Fruit fly (Drosophila melanogaster) whole organism, embryonic: ENCODE measurements around the gene CG44142.

Experiments used
- Atf3 ChIP-seq: fragments of 200-800 bp; sonication (Bioruptor generic); optimal IDR thresholded peaks from 3 replicates; lab custom pipeline; 2016; ENCODE audit warnings: missing biosample characterization, missing genetic modification characterization
- B-H1 ChIP-seq: fragments of 200-800 bp; sonication (Bioruptor generic); IDR thresholded peaks from 3 replicates; pipeline ENCODE4 v1.3.6; 2022; ENCODE audit warnings: missing biosample characterization, missing genetic modification characterization
- Bdp1 ChIP-seq: fragments of 200-800 bp; sonication (Bioruptor generic); optimal IDR thresholded peaks from 3 replicates; lab custom pipeline; 2016; ENCODE audit warnings: missing biosample characterization, missing genetic modification characterization
- CG10147 ChIP-seq: fragments of 200-800 bp; sonication (Bioruptor generic); optimal IDR thresholded peaks from 2 replicates; lab custom pipeline; 2019; ENCODE audit warnings: missing biosample characterization, mild to moderate bottlenecking, missing genetic modification characterization, moderate library complexity
- CG10267 ChIP-seq: fragments of 200-800 bp; sonication (Bioruptor generic); optimal IDR thresholded peaks from 2 replicates; lab custom pipeline; 2018; ENCODE audit warnings: missing biosample characterization, mild to moderate bottlenecking, missing genetic modification characterization, moderate library complexity
- CG14860 ChIP-seq: fragments of 200-800 bp; sonication (Bioruptor generic); IDR thresholded peaks from 3 replicates; pipeline ENCODE4 v1.3.6; 2022; ENCODE audit warnings: missing biosample characterization, missing genetic modification characterization; ENCODE audit not compliant: partially characterized antibody
- CG1529 ChIP-seq: fragments of 200-800 bp; sonication (Bioruptor generic); optimal IDR thresholded peaks from 3 replicates; lab custom pipeline; 2018; ENCODE audit warnings: missing biosample characterization, missing genetic modification characterization
- CG1603 ChIP-seq: fragments of 200-800 bp; sonication (Bioruptor generic); optimal IDR thresholded peaks from 2 replicates; lab custom pipeline; 2019; ENCODE audit warnings: missing biosample characterization, mild to moderate bottlenecking, missing genetic modification characterization, moderate library complexity
- CG16815 ChIP-seq: fragments of 200-800 bp; sonication (Bioruptor generic); optimal IDR thresholded peaks from 3 replicates; lab custom pipeline; 2017; ENCODE audit warnings: missing biosample characterization, mild to moderate bottlenecking, missing genetic modification characterization
- CG17186 ChIP-seq: fragments of 200-800 bp; sonication (Bioruptor generic); optimal IDR thresholded peaks from 3 replicates; lab custom pipeline; 2017; ENCODE audit warnings: missing biosample characterization, missing genetic modification reagents, missing genetic modification characterization
- CG17328 ChIP-seq: fragments of 200-800 bp; sonication (Bioruptor generic); IDR thresholded peaks from 2 replicates; pipeline ENCODE4 v1.3.6; 2022; ENCODE audit warnings: missing biosample characterization, missing genetic modification characterization
- CG17385 ChIP-seq: fragments of 200-800 bp; sonication (Bioruptor generic); optimal IDR thresholded peaks from 3 replicates; lab custom pipeline; 2018; ENCODE audit warnings: missing biosample characterization, mild to moderate bottlenecking, missing genetic modification characterization
- CG17802 ChIP-seq: fragments of 200-800 bp; sonication (Bioruptor generic); optimal IDR thresholded peaks from 2 replicates; lab custom pipeline; 2018; ENCODE audit warnings: missing biosample characterization, mild to moderate bottlenecking, missing genetic modification characterization, moderate library complexity
- CG18262 ChIP-seq: fragments of 200-800 bp; optimal IDR thresholded peaks from 3 replicates; lab custom pipeline; 2019; ENCODE audit warnings: missing biosample characterization, mild to moderate bottlenecking, missing genetic modification characterization, moderate library complexity
- CG30020 ChIP-seq: fragments of 200-800 bp; optimal IDR thresholded peaks from 2 replicates; lab custom pipeline; 2019; ENCODE audit warnings: missing biosample characterization, mild to moderate bottlenecking, missing genetic modification characterization, moderate library complexity
- CG3065 ChIP-seq: fragments of 200-800 bp; sonication (Bioruptor generic); optimal IDR thresholded peaks from 2 replicates; lab custom pipeline; 2016; ENCODE audit warnings: missing biosample characterization, missing genetic modification characterization
- CG32532 ChIP-seq: fragments of 200-800 bp; sonication (Bioruptor generic); IDR thresholded peaks from 2 replicates; pipeline ENCODE4 v1.3.6; 2022; ENCODE audit warnings: missing biosample characterization, missing genetic modification characterization
- CG3838 ChIP-seq: fragments of 200-800 bp; sonication (Bioruptor generic); optimal IDR thresholded peaks from 3 replicates; lab custom pipeline; 2016; ENCODE audit warnings: missing biosample characterization, missing genetic modification characterization
- CG4730 ChIP-seq: fragments of 200-800 bp; sonication (Bioruptor generic); IDR thresholded peaks from 2 replicates; pipeline ENCODE4 v1.3.6; 2022; ENCODE audit warnings: missing biosample characterization, missing genetic modification characterization
- CG5953 ChIP-seq: fragments of 200-800 bp; sonication (Bioruptor generic); IDR thresholded peaks from 2 replicates; pipeline ENCODE4 v1.3.6; 2022; ENCODE audit warnings: missing biosample characterization, missing genetic modification characterization
- CG7556 ChIP-seq: fragments of 200-800 bp; sonication (Bioruptor generic); optimal IDR thresholded peaks from 2 replicates; lab custom pipeline; 2017; ENCODE audit warnings: missing biosample characterization, mild to moderate bottlenecking, missing genetic modification characterization
- CG8281 ChIP-seq: fragments of 200-800 bp; sonication (Bioruptor generic); optimal IDR thresholded peaks from 2 replicates; lab custom pipeline; 2018; ENCODE audit warnings: missing biosample characterization, mild to moderate bottlenecking, missing genetic modification characterization, moderate library complexity
- CG9215 ChIP-seq: fragments of 200-800 bp; sonication (Bioruptor generic); IDR thresholded peaks from 2 replicates; pipeline ENCODE4 v1.3.6; 2022; ENCODE audit warnings: missing biosample characterization, missing genetic modification characterization
- CG9932 ChIP-seq: fragments of 200-800 bp; sonication (Bioruptor generic); IDR thresholded peaks from 2 replicates; pipeline ENCODE4 v1.3.6; 2022; ENCODE audit warnings: missing biosample characterization, missing genetic modification characterization
- E2f2 ChIP-seq: fragments of 200-800 bp; sonication (Bioruptor generic); IDR thresholded peaks from 2 replicates; pipeline ENCODE4 v1.3.6; 2022; ENCODE audit warnings: missing biosample characterization, missing genetic modification characterization
- Ets97D ChIP-seq: fragments of 200-800 bp; sonication (Bioruptor generic); optimal IDR thresholded peaks from 3 replicates; lab custom pipeline; 2016; ENCODE audit warnings: missing biosample characterization, missing genetic modification characterization
- HLH54F ChIP-seq: fragments of 200-800 bp; sonication (Bioruptor generic); optimal IDR thresholded peaks from 3 replicates; lab custom pipeline; 2016; ENCODE audit warnings: missing biosample characterization, missing genetic modification characterization
- Hey ChIP-seq: fragments of 200-800 bp; sonication (Bioruptor generic); optimal IDR thresholded peaks from 3 replicates; lab custom pipeline; 2018; ENCODE audit warnings: missing biosample characterization, mild to moderate bottlenecking, missing genetic modification characterization
- Kr ChIP-seq: fragments of 200-800 bp; sonication (Bioruptor generic); optimal IDR thresholded peaks from 2 replicates; lab custom pipeline; 2017; ENCODE audit warnings: missing biosample characterization, mild to moderate bottlenecking, missing genetic modification characterization
- Meics ChIP-seq: fragments of 200-800 bp; sonication (Bioruptor generic); optimal IDR thresholded peaks from 2 replicates; lab custom pipeline; 2017; ENCODE audit warnings: missing biosample characterization, mild to moderate bottlenecking, missing genetic modification characterization
- Optix ChIP-seq: fragments of 200-800 bp; sonication (Bioruptor generic); IDR thresholded peaks from 3 replicates; pipeline ENCODE4 v1.3.6; 2022; ENCODE audit warnings: missing biosample characterization, missing genetic modification characterization
- Pdp1 ChIP-seq, 2 experiments: fragments of 200-800 bp; sonication (Bioruptor generic); optimal IDR thresholded peaks; 3 replicates each; lab custom pipeline; 2016; ENCODE audit warnings: missing biosample characterization in 2 of 2, missing genetic modification characterization in 2 of 2, mild to moderate bottlenecking in 1 of 2, moderate library complexity in 1 of 2
- Sin3A ChIP-seq: fragments of >200 bp; optimal IDR thresholded peaks from 2 replicates; lab custom pipeline; 2018
- Six4 ChIP-seq: fragments of 200-800 bp; sonication (Bioruptor generic); optimal IDR thresholded peaks from 2 replicates; lab custom pipeline; 2016; ENCODE audit warnings: missing biosample characterization, missing genetic modification characterization
- ci ChIP-seq: fragments of 200-800 bp; sonication (Bioruptor generic); IDR thresholded peaks from 3 replicates; pipeline ENCODE4 v1.3.6; 2022; ENCODE audit warnings: missing biosample characterization, missing genetic modification characterization
- croc ChIP-seq: fragments of 200-800 bp; sonication (Bioruptor generic); conservative IDR thresholded peaks from 3 replicates; pipeline ENCODE4 v1.3.6; 2022; ENCODE audit warnings: missing biosample characterization, missing genetic modification characterization
- fd96Cb ChIP-seq: fragments of 200-800 bp; sonication (Bioruptor generic); optimal IDR thresholded peaks from 2 replicates; lab custom pipeline; 2018; ENCODE audit warnings: missing biosample characterization, mild to moderate bottlenecking, missing genetic modification characterization, moderate library complexity
- gcm2 ChIP-seq: fragments of 200-800 bp; sonication (Bioruptor generic); optimal IDR thresholded peaks from 2 replicates; lab custom pipeline; 2016; ENCODE audit warnings: missing biosample characterization, missing genetic modification characterization
- gfzf ChIP-seq: fragments of 200-800 bp; sonication (Bioruptor generic); optimal IDR thresholded peaks from 2 replicates; lab custom pipeline; 2016; ENCODE audit warnings: missing biosample characterization, mild to moderate bottlenecking, missing genetic modification characterization, moderate library complexity
- hb ChIP-seq: fragments of 200-800 bp; sonication (Bioruptor generic); IDR thresholded peaks from 3 replicates; pipeline ENCODE4 v1.3.6; 2022; ENCODE audit warnings: missing biosample characterization, missing genetic modification characterization; ENCODE audit not compliant: partially characterized antibody
- hkb ChIP-seq, 2 experiments: fragments of 200-800 bp in 1 of 2; fragments of >200 bp in 1 of 2; sonication (Bioruptor generic) in 1 of 2; IDR thresholded peaks in 1 of 2; optimal IDR thresholded peaks in 1 of 2; 2 replicates each; pipeline versions ENCODE4 v1.3.6 to Lab custom; 2017 to 2022; ENCODE audit warnings: missing biosample characterization in 1 of 2, missing genetic modification characterization in 1 of 2
- knrl ChIP-seq: fragments of 200-800 bp; sonication (Bioruptor generic); IDR thresholded peaks from 3 replicates; pipeline ENCODE4 v1.3.6; 2022; ENCODE audit warnings: missing biosample characterization, missing genetic modification characterization; ENCODE audit not compliant: partially characterized antibody
- otp ChIP-seq: fragments of 200-800 bp; sonication (Bioruptor generic); IDR thresholded peaks from 3 replicates; pipeline ENCODE4, ENCODE4 v1.3.6; 2022; ENCODE audit warnings: missing biosample characterization, missing genetic modification characterization
- p53 ChIP-seq: fragments of 200-800 bp; sonication (Bioruptor generic); optimal IDR thresholded peaks from 2 replicates; lab custom pipeline; 2016; ENCODE audit warnings: missing biosample characterization, missing genetic modification characterization
- rib ChIP-seq: fragments of 200-800 bp; sonication (Bioruptor generic); IDR thresholded peaks from 2 replicates; pipeline ENCODE4 v1.3.6; 2022; ENCODE audit warnings: missing biosample characterization, missing genetic modification characterization
- schlank ChIP-seq: fragments of 200-800 bp; sonication (Bioruptor generic); optimal IDR thresholded peaks from 2 replicates; lab custom pipeline; 2018; ENCODE audit warnings: missing biosample characterization, mild to moderate bottlenecking, missing genetic modification characterization
- slbo ChIP-seq: fragments of 200-800 bp; sonication (Bioruptor generic); IDR thresholded peaks from 2 replicates; pipeline ENCODE4 v1.3.6; 2022; ENCODE audit warnings: missing biosample characterization, missing genetic modification characterization
- stc ChIP-seq: fragments of 200-800 bp; sonication (Bioruptor generic); IDR thresholded peaks from 2 replicates; pipeline ENCODE4 v1.3.6; 2022; ENCODE audit warnings: missing biosample characterization, missing genetic modification characterization
- tap ChIP-seq: fragments of 200-800 bp; optimal IDR thresholded peaks from 3 replicates; lab custom pipeline; 2019; ENCODE audit warnings: missing biosample characterization, mild to moderate bottlenecking, missing genetic modification characterization, moderate library complexity
- tin ChIP-seq: fragments of 200-800 bp; sonication (Bioruptor generic); optimal IDR thresholded peaks from 3 replicates; lab custom pipeline; 2016; ENCODE audit warnings: missing biosample characterization, missing genetic modification characterization
- zen ChIP-seq: fragments of 200-800 bp; sonication (Bioruptor generic); optimal IDR thresholded peaks from 3 replicates; lab custom pipeline; 2018; ENCODE audit warnings: missing biosample characterization, mild to moderate bottlenecking, missing genetic modification characterization, moderate library complexity

Gene CG44142

dm6 chr3R:13309133-13309711 is 3.8 kb downstream of the CG44142 start (continued):
- no peak for TF ChIP-seq CG17802 (tag; lab: Kevin White, UChicago)
- TF ChIP-seq CG18262: no peak
- no peak for TF ChIP-seq CG8281
- peak; percentile 68 for TF ChIP-seq Ets97D (GFP tag; lab: Kevin White, UChicago)
- TF ChIP-seq ci (GFP tag; lab: Robert Waterston, UW): no peak
- TF ChIP-seq CG7556 (GFP tag; lab: Kevin White, UChicago): no peak
- TF ChIP-seq CG17186 (GFP tag; lab: Kevin White, UChicago): no peak
- no peak for TF ChIP-seq CG17328 (GFP tag; lab: Robert Waterston, UW)
- TF ChIP-seq Meics (GFP tag; lab: Kevin White, UChicago): no peak
- no peak for TF ChIP-seq Optix (GFP tag; lab: Robert Waterston, UW)
- TF ChIP-seq Sin3A (lab: Kevin White, UChicago): peak; percentile 14
- no peak for TF ChIP-seq CG17385
- no peak for TF ChIP-seq p53
- TF ChIP-seq CG9932 (GFP tag; lab: Robert Waterston, UW): no peak
- no peak for TF ChIP-seq CG30020
- peak; percentile 23 for TF ChIP-seq zen (tag; lab: Kevin White, UChicago)
- TF ChIP-seq croc: no peak
- no peak for TF ChIP-seq CG32532 (GFP tag; lab: Robert Waterston, UW)
- TF ChIP-seq Bdp1 (GFP tag; lab: Kevin White, UChicago): no peak
- no peak for TF ChIP-seq Hey (tag; lab: Kevin White, UChicago)
- TF ChIP-seq knrl (GFP tag; lab: Robert Waterston, UW): no peak; the same call in 2 of the 3 replicates
- no peak for TF ChIP-seq CG16815 (GFP tag; lab: Kevin White, UChicago)
- TF ChIP-seq CG1529 (GFP tag; lab: Kevin White, UChicago): no peak
- peak; percentile 98 for TF ChIP-seq gfzf
- no peak for TF ChIP-seq fd96Cb (tag; lab: Kevin White, UChicago)
- no peak for TF ChIP-seq CG3065 (GFP tag; lab: Kevin White, UChicago)
- peak; percentile 96 for TF ChIP-seq E2f2 (GFP tag; lab: Robert Waterston, UW)
- no peak for TF ChIP-seq gcm2 (GFP tag; lab: Kevin White, UChicago)
- TF ChIP-seq Pdp1 (GFP tag; optimal IDR thresholded peaks at IDR 0.05; lab: Kevin White, UChicago): peak in 1 of 2 experiments; percentile 39
- TF ChIP-seq Six4 (GFP tag; lab: Kevin White, UChicago): no peak
- TF ChIP-seq CG10267: no peak
- no peak for TF ChIP-seq hb
- peak; percentile 80 for TF ChIP-seq CG1603
- TF ChIP-seq tin (GFP tag; lab: Kevin White, UChicago): no peak
- no peak for TF ChIP-seq slbo (GFP tag; lab: Robert Waterston, UW)
- no peak for TF ChIP-seq hkb (optimal IDR thresholded peaks at IDR 0.05; lab: Kevin White, UChicago)
- no peak for TF ChIP-seq hkb (GFP tag; IDR thresholded peaks at IDR 0.05; lab: Robert Waterston, UW)
- TF ChIP-seq rib (GFP tag; lab: Robert Waterston, UW): no peak
- no peak for TF ChIP-seq CG10147 (GFP tag; lab: Kevin White, UChicago)
- TF ChIP-seq HLH54F (GFP tag; lab: Kevin White, UChicago): no peak
- no peak for TF ChIP-seq CG14860
- TF ChIP-seq Atf3 (GFP tag; lab: Kevin White, UChicago): no peak
- TF ChIP-seq CG9215: no peak
- TF ChIP-seq tap (tag; lab: Kevin White, UChicago): no peak
- no peak for TF ChIP-seq CG4730
- TF ChIP-seq schlank (tag; lab: Kevin White, UChicago): no peak
- TF ChIP-seq B-H1 (GFP tag; lab: Robert Waterston, UW): no peak
- no peak for TF ChIP-seq CG3838 (GFP tag; lab: Kevin White, UChicago)
- TF ChIP-seq Kr (GFP tag; lab: Kevin White, UChicago): no peak
- TF ChIP-seq CG5953 (GFP tag; lab: Robert Waterston, UW): no peak
- TF ChIP-seq stc (GFP tag; lab: Robert Waterston, UW): no peak
- TF ChIP-seq otp (GFP tag; lab: Robert Waterston, UW): no peak
